Fruit fly (Drosophila melanogaster): ENCODE results near the gene CG43179.

DNA sequence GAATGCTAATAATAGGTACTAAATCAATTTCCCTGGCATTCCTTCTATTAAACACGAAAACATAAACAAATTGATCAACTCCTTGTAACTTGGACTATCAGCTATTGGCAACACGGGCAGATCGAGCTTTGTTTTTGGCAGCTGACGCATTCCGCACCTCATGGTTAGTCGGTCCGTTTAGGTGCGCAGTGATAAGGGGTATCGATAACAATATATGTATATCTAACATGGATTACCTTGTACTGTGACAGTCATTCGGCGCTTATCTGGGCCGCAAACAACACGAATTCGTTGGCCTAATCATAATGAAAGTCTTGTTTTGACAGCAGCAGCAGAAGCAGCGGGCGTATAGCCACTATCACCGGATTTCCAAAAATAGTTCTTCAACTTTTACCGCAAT lies 32.1 kb downstream of the CG43179 start:
- TF ChIP-seq woc (GFP tag; optimal IDR thresholded peaks at IDR 0.05) (no peak), dsf (GFP tag; optimal IDR thresholded peaks at IDR 0.05; ENCODE audit: borderline replicate concordance) (no peak), br (GFP tag; optimal IDR thresholded peaks at IDR 0.05) (no peak), Dfd (GFP tag; optimal IDR thresholded peaks at IDR 0.05) (no peak), lola (GFP tag; optimal IDR thresholded peaks at IDR 0.05) (no peak), usp (GFP tag; optimal IDR thresholded peaks at IDR 0.05) (no peak), h (GFP tag; optimal IDR thresholded peaks at IDR 0.05) (no peak)
